Worm (Caenorhabditis elegans) whole organism, L1 larva: ENCODE data around the gene nog-1.

Source experiments
- C04F5.9 ChIP-seq: sonication (generic microtip); optimal IDR thresholded peaks from 2 replicates; lab custom pipeline; 2016; ENCODE audit warnings: missing genetic modification characterization, missing compliant biosample characterization
- C34B4.2 ChIP-seq: sonication (generic microtip); optimal IDR thresholded peaks from 2 replicates; lab custom pipeline; 2017; ENCODE audit warnings: mild to moderate bottlenecking, missing genetic modification characterization, missing compliant biosample characterization
- F16B12.6 ChIP-seq: fragments of 150-350 bp; optimal IDR thresholded peaks from 2 replicates; lab custom pipeline; 2014; ENCODE audit warnings: missing biosample characterization, missing genetic modification characterization
- Y116A8C.19 ChIP-seq: sonication (generic microtip); optimal IDR thresholded peaks from 2 replicates; lab custom pipeline; 2016; ENCODE audit warnings: missing compliant biosample characterization, missing genetic modification characterization, borderline replicate concordance
- blmp-1 ChIP-seq: fragments of 150-350 bp; optimal IDR thresholded peaks from 2 replicates; lab custom pipeline; 2014; ENCODE audit warnings: missing biosample characterization, missing genetic modification characterization
- ceh-8 ChIP-seq: fragments of 200-800 bp; sonication (Bioruptor generic); optimal IDR thresholded peaks from 2 replicates; lab custom pipeline; 2018; ENCODE audit warnings: mild to moderate bottlenecking, missing genetic modification characterization, moderate library complexity, missing compliant biosample characterization
- ceh-82 ChIP-seq, 3 experiments: fragments of 150-350 bp in 1 of 3; sonication (generic microtip) in 2 of 3; optimal IDR thresholded peaks; 2 replicates each; lab custom pipeline; 2014 to 2017; ENCODE audit warnings: missing biosample characterization in 3 of 3, missing genetic modification characterization in 3 of 3
- ceh-88 ChIP-seq: fragments of 200-800 bp; sonication (Bioruptor generic); IDR thresholded peaks from 2 replicates; pipeline ENCODE4 v1.3.6; 2022; ENCODE audit warnings: missing genetic modification characterization, missing compliant biosample characterization
- ceh-90 ChIP-seq: sonication (generic microtip); optimal IDR thresholded peaks from 2 replicates; lab custom pipeline; 2016; ENCODE audit warnings: missing genetic modification characterization, missing compliant biosample characterization
- dpl-1 ChIP-seq, 3 experiments: fragments of 150-350 bp in 2 of 3; sonication (generic microtip) in 1 of 3; optimal IDR thresholded peaks; 2 replicates each; lab custom pipeline; 2014 to 2017; ENCODE audit warnings: missing biosample characterization in 3 of 3, missing genetic modification characterization in 3 of 3, missing genetic modification reagents in 3 of 3
- dsc-1 ChIP-seq: sonication (generic microtip); optimal IDR thresholded peaks from 2 replicates; lab custom pipeline; 2016; ENCODE audit warnings: mild to moderate bottlenecking, missing genetic modification characterization, missing compliant biosample characterization
- egl-13 ChIP-seq: sonication (generic microtip); optimal IDR thresholded peaks from 2 replicates; lab custom pipeline; 2016; ENCODE audit warnings: missing genotype, missing genetic modification reagents, missing genetic modification characterization, missing compliant biosample characterization
- egl-27 ChIP-seq, 2 experiments: fragments of 150-350 bp in 1 of 2; sonication (generic microtip); optimal IDR thresholded peaks; 3 replicates each; lab custom pipeline; 2017 to 2018; ENCODE audit warnings: missing biosample characterization in 2 of 2, missing genetic modification characterization in 2 of 2, missing genetic modification reagents in 2 of 2
- elt-2 ChIP-seq: sonication (generic microtip); optimal IDR thresholded peaks from 2 replicates; lab custom pipeline; 2016; ENCODE audit warnings: missing genetic modification characterization, mild to moderate bottlenecking, inconsistent platforms, missing compliant biosample characterization, missing genetic modification reagents
- elt-3 ChIP-seq, 6 experiments: fragments of 150-350 bp in 1 of 6; sonication (generic microtip); optimal IDR thresholded peaks; 2 replicates each; lab custom pipeline; 2017 to 2018; ENCODE audit warnings: missing biosample characterization in 6 of 6, missing genetic modification characterization in 6 of 6, inconsistent platforms in 1 of 6
- ets-5 ChIP-seq: fragments of 200-800 bp; sonication (Bioruptor generic); IDR thresholded peaks from 2 replicates; pipeline ENCODE4 v1.3.6; 2022; ENCODE audit warnings: missing genetic modification characterization, missing compliant biosample characterization
- fkh-10 ChIP-seq: sonication (generic microtip); optimal IDR thresholded peaks from 2 replicates; lab custom pipeline; 2017; ENCODE audit warnings: missing biosample characterization, missing genetic modification reagents, missing genetic modification characterization
- fkh-4 ChIP-seq: sonication (generic microtip); optimal IDR thresholded peaks from 2 replicates; lab custom pipeline; 2016; ENCODE audit warnings: missing compliant biosample characterization, missing genetic modification characterization, borderline replicate concordance
- fos-1 ChIP-seq: fragments of 150-350 bp; optimal IDR thresholded peaks from 2 replicates; lab custom pipeline; 2014; ENCODE audit warnings: missing biosample characterization, missing genetic modification characterization
- grh-1 ChIP-seq: fragments of 200-800 bp; sonication (Bioruptor generic); IDR thresholded peaks from 2 replicates; pipeline ENCODE4 v1.3.6; 2022; ENCODE audit warnings: missing genetic modification reagents, missing genetic modification characterization, missing compliant biosample characterization
- hlh-4 ChIP-seq: sonication (generic microtip); optimal IDR thresholded peaks from 2 replicates; lab custom pipeline; 2016; ENCODE audit warnings: mild to moderate bottlenecking, missing genetic modification characterization, missing compliant biosample characterization
- jun-1 ChIP-seq: fragments of 150-350 bp; optimal IDR thresholded peaks from 2 replicates; lab custom pipeline; 2014; ENCODE audit warnings: missing biosample characterization, missing genetic modification reagents, missing genetic modification characterization
- lin-13 ChIP-seq: fragments of 150-350 bp; optimal IDR thresholded peaks from 2 replicates; lab custom pipeline; 2014; ENCODE audit warnings: missing biosample characterization, missing genetic modification reagents, missing genetic modification characterization
- lin-35 ChIP-seq, 2 experiments: fragments of 150-350 bp; optimal IDR thresholded peaks; 2 replicates each; lab custom pipeline; 2014; ENCODE audit warnings: missing biosample characterization in 2 of 2, missing genetic modification characterization in 2 of 2, missing genetic modification reagents in 2 of 2
- lin-39 ChIP-seq: fragments of 150-350 bp; optimal IDR thresholded peaks from 2 replicates; lab custom pipeline; 2014; ENCODE audit warnings: missing biosample characterization, missing genetic modification reagents, missing genetic modification characterization
- mab-9 ChIP-seq: fragments of 200-800 bp; sonication (Bioruptor generic); IDR thresholded peaks from 2 replicates; pipeline ENCODE4 v1.3.6; 2022; ENCODE audit warnings: missing genetic modification reagents, missing genetic modification characterization, missing compliant biosample characterization
- nhr-20 ChIP-seq: sonication (generic microtip); optimal IDR thresholded peaks from 2 replicates; lab custom pipeline; 2016; ENCODE audit warnings: mild to moderate bottlenecking, missing genetic modification characterization, missing compliant biosample characterization
- nhr-28 ChIP-seq: fragments of 150-350 bp; optimal IDR thresholded peaks from 2 replicates; lab custom pipeline; 2014; ENCODE audit warnings: missing biosample characterization, missing genetic modification characterization
- nhr-76 ChIP-seq: sonication (generic microtip); optimal IDR thresholded peaks from 2 replicates; lab custom pipeline; 2017; ENCODE audit warnings: missing biosample characterization, missing genetic modification characterization
- nhr-84 ChIP-seq: sonication (generic microtip); optimal IDR thresholded peaks from 2 replicates; lab custom pipeline; 2017; ENCODE audit warnings: missing biosample characterization, missing genetic modification characterization
- nhr-85 ChIP-seq: sonication (generic microtip); peaks from one replicate; lab custom pipeline; 2016; ENCODE audit warnings: missing genetic modification characterization, inconsistent platforms, missing compliant biosample characterization
- nhr-90 ChIP-seq: sonication (generic microtip); optimal IDR thresholded peaks from 2 replicates; lab custom pipeline; 2016; ENCODE audit warnings: mild to moderate bottlenecking, missing genetic modification characterization, missing compliant biosample characterization; ENCODE audit not compliant: poor library complexity
- pag-3 ChIP-seq: sonication (generic microtip); optimal IDR thresholded peaks from 2 replicates; lab custom pipeline; 2017; ENCODE audit warnings: missing genetic modification characterization, mild to moderate bottlenecking, missing compliant biosample characterization, antibody characterized with exemption, borderline replicate concordance; ENCODE audit not compliant: insufficient read depth
- snu-23 ChIP-seq: sonication (generic microtip); optimal IDR thresholded peaks from 2 replicates; lab custom pipeline; 2016; ENCODE audit warnings: missing genetic modification characterization, missing compliant biosample characterization
- sptf-1 ChIP-seq: fragments of 150-350 bp; optimal IDR thresholded peaks from 2 replicates; lab custom pipeline; 2014; ENCODE audit warnings: missing biosample characterization, missing genetic modification characterization
- sup-37 ChIP-seq: fragments of 200-800 bp; sonication (Bioruptor generic); optimal IDR thresholded peaks from 2 replicates; lab custom pipeline; 2018; ENCODE audit warnings: mild to moderate bottlenecking, missing genetic modification characterization, missing compliant biosample characterization
- unc-30 ChIP-seq: sonication (generic microtip); optimal IDR thresholded peaks from 2 replicates; lab custom pipeline; 2017; ENCODE audit warnings: missing biosample characterization, missing genetic modification characterization
- unc-62 ChIP-seq: fragments of 150-350 bp; optimal IDR thresholded peaks from 2 replicates; lab custom pipeline; 2014; ENCODE audit warnings: missing biosample characterization, missing genetic modification reagents, missing genetic modification characterization
- unc-98 ChIP-seq: fragments of 200-800 bp; sonication (Bioruptor generic); IDR thresholded peaks from 2 replicates; pipeline ENCODE4 v1.3.6; 2022; ENCODE audit warnings: missing genetic modification characterization, missing compliant biosample characterization
- vab-15 ChIP-seq: sonication (generic microtip); optimal IDR thresholded peaks from 2 replicates; lab custom pipeline; 2017; ENCODE audit warnings: missing genotype, mild to moderate bottlenecking, missing genetic modification characterization, missing compliant biosample characterization
- xbp-1 ChIP-seq: sonication (generic microtip); optimal IDR thresholded peaks from 2 replicates; lab custom pipeline; 2016; ENCODE audit warnings: missing genetic modification characterization, missing compliant biosample characterization
- zag-1 ChIP-seq: fragments of 150-350 bp; optimal IDR thresholded peaks from 2 replicates; lab custom pipeline; 2014; ENCODE audit warnings: missing biosample characterization, missing genetic modification characterization
- zip-4 ChIP-seq: fragments of 200-800 bp; sonication (Bioruptor generic); optimal IDR thresholded peaks from 2 replicates; lab custom pipeline; 2018; ENCODE audit warnings: mild to moderate bottlenecking, missing genetic modification characterization, moderate library complexity, missing compliant biosample characterization
- ztf-4 ChIP-seq: fragments of 150-350 bp; optimal IDR thresholded peaks from 2 replicates; lab custom pipeline; 2014; ENCODE audit warnings: missing biosample characterization, missing genetic modification characterization

Gene nog-1

DNA sequence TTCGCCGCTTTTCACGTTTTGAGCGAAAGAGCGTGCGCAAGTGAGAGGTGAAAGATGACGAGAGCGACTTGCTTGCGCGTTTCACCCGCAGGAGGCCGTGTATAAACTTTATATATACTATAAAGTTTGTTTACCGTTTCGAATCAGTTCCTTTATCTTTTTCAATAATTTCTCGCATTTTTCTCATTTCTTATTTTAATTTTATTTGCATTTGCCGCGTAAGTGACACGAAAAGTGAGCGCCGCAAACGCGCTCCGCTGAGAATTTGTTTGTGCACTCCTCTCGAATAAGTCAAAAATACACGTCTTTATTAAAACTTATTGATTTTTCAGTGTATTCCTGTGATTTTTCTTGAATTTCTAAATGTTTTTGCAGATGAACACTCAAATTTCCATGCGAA lies 49.9 kb downstream of the nog-1 start, which contains the start of gene mrpl-55 (continued):
- TF ChIP-seq nhr-84 (tag; lab: Kevin White, UChicago) (no peak), Y116A8C.19 (tag; lab: Kevin White, UChicago) (no peak), lin-13 (peak; percentile 88), pag-3 (tag; lab: Kevin White, UChicago) (no peak), C04F5.9 (tag; lab: Kevin White, UChicago) (peak; percentile 82), dpl-1 (GFP tag; optimal IDR thresholded peaks at IDR 0.05; lab: Kevin White, UChicago) (peak; percentile 94 to 97 (median 96)), zip-4 (GFP tag; lab: Kevin White, UChicago) (peak; percentile 66), nhr-85 (peak; percentile 94), fos-1 (peak; percentile 71), elt-2 (tag; lab: Kevin White, UChicago) (peak; percentile 55), lin-35 (GFP tag; optimal IDR thresholded peaks at IDR 0.05; lab: Kevin White, UChicago) (peak; percentile 95 to 98), nhr-20 (peak; percentile 91), xbp-1 (tag; lab: Kevin White, UChicago) (peak; percentile 95), ceh-88 (GFP tag; lab: Robert Waterston, UW) (peak; percentile 89), hlh-4 (no peak), egl-13 (tag; lab: Kevin White, UChicago) (peak; percentile 74), lin-39 (peak; percentile 82), ets-5 (GFP tag; lab: Robert Waterston, UW) (no peak), sup-37 (GFP tag; lab: Kevin White, UChicago) (peak; percentile 17), ceh-8 (GFP tag; lab: Kevin White, UChicago) (peak; percentile 69), jun-1 (peak; percentile 82), ceh-82 (tag; optimal IDR thresholded peaks at IDR 0.05; lab: Kevin White, UChicago) (peak; percentile 75 to 93 (median 77)), nhr-76 (tag; lab: Kevin White, UChicago) (no peak), zag-1 (tag; lab: Kevin White, UChicago) (no peak), mab-9 (GFP tag; lab: Robert Waterston, UW) (peak; percentile 75), grh-1 (GFP tag; lab: Robert Waterston, UW) (peak; percentile 76), fkh-4 (peak; percentile 57), fkh-10 (GFP tag; lab: Kevin White, UChicago) (peak; percentile 47), nhr-28 (tag; lab: Kevin White, UChicago) (no peak), C34B4.2 (no peak), egl-27 (tag; optimal IDR thresholded peaks at IDR 0.05; lab: Kevin White, UChicago) (peak; percentile 37), ceh-90 (peak; percentile 46), unc-98 (GFP tag; lab: Robert Waterston, UW) (no peak), dsc-1 (tag; lab: Kevin White, UChicago) (peak; percentile 85), unc-30 (peak; percentile 43), nhr-90 (peak; percentile 91), ztf-4 (tag; lab: Kevin White, UChicago) (peak; percentile 82), blmp-1 (peak; percentile 75), unc-62 (GFP tag; lab: Kevin White, UChicago) (peak; percentile 9), elt-3 (tag; optimal IDR thresholded peaks at IDR 0.05; lab: Kevin White, UChicago) (peak in 4 of 6 experiments; percentile 19 to 98 (median 64)), sptf-1 (tag; lab: Kevin White, UChicago) (no peak), vab-15 (tag; lab: Kevin White, UChicago) (peak; percentile 64), F16B12.6 (tag; lab: Kevin White, UChicago) (peak; percentile 73), snu-23 (GFP tag; lab: Kevin White, UChicago) (peak; percentile 95)
